Worm (Caenorhabditis elegans) whole organism, dauer: Measurements from ENCODE around the gene C16H3.3.
"Not testable (repeated sequence)": the region's sequence is repeated elsewhere in the genome, so short reads cannot be mapped to it uniquely, and the experiment has no call there.

Source experiments
- unc-62 ChIP-seq: sonication (generic microtip); optimal IDR thresholded peaks from 2 replicates; lab custom pipeline; 2017; ENCODE audit warnings: missing biosample characterization, missing genetic modification reagents, missing genetic modification characterization

The C16H3.3 gene

ce11 chrX:17625245-17625644, 15.4 kb upstream of the C16H3.3 start:
- no peak for TF ChIP-seq unc-62 (GFP tag; lab: Kevin White, UChicago)

- TF ChIP-seq unc-62 (GFP tag; lab: Kevin White, UChicago), result no peak
Observed at ce11 chrX:17614245-17614644, 4.4 kb upstream of the C16H3.3 start, which contains the start of gene ncs-7. ncs-7 (plus strand) TSS chrX:17614545.

ce11 chrX:17613024-17613423, 3.2 kb upstream of the C16H3.3 start:
- no peak for TF ChIP-seq unc-62 (GFP tag; lab: Kevin White, UChicago)

ce11 chrX:17611180-17611579, 1.3 kb upstream of the C16H3.3 start:
- no peak for TF ChIP-seq unc-62 (GFP tag; lab: Kevin White, UChicago)

ce11 chrX:17610406-17610981, 646 bp upstream of the C16H3.3 start:
- no peak for TF ChIP-seq unc-62 (GFP tag; lab: Kevin White, UChicago)

- no peak for TF ChIP-seq unc-62 (GFP tag; lab: Kevin White, UChicago)
Observed at ce11 chrX:17601345-17601744, 8.5 kb downstream of the C16H3.3 start.

- no peak for TF ChIP-seq unc-62 (GFP tag; lab: Kevin White, UChicago)
Observed at ce11 chrX:17600139-17600538, 9.7 kb downstream of the C16H3.3 start, which contains the start of gene lec-9. lec-9 (plus strand) TSS chrX:17600487.

ce11 chrX:17598712-17599111, 11.1 kb downstream of the C16H3.3 start:
- TF ChIP-seq unc-62 (GFP tag; lab: Kevin White, UChicago), result no peak

- TF ChIP-seq unc-62 (GFP tag; lab: Kevin White, UChicago), result no peak
Observed at ce11 chrX:17579779-17580178, 30.1 kb downstream of the C16H3.3 start, which contains the start of gene frpr-7. frpr-7 (minus strand) TSS chrX:17579879.

- not testable (repeated sequence) for TF ChIP-seq unc-62 (GFP tag; lab: Kevin White, UChicago)
Observed at ce11 chrX:17579011-17579410, 30.8 kb downstream of the C16H3.3 start, which contains the start of gene F39B3.3. F39B3.3 (minus strand) TSS chrX:17579111.

ce11 chrX:17567378-17567777, 42.5 kb downstream of the C16H3.3 start, which contains the start of gene F39B3.7:
F39B3.7 (minus strand) TSS chrX:17567478.
- TF ChIP-seq unc-62 (GFP tag; lab: Kevin White, UChicago), result no peak

ce11 chrX:17563411-17563810, 46.4 kb downstream of the C16H3.3 start, which contains the start of gene F31A3.5:
F31A3.5 (minus strand) TSS chrX:17563610.
- no peak for TF ChIP-seq unc-62 (GFP tag; lab: Kevin White, UChicago)

- TF ChIP-seq unc-62 (GFP tag; lab: Kevin White, UChicago), result no peak
Observed at ce11 chrX:17562195-17562594, 47.7 kb downstream of the C16H3.3 start.

ce11 chrX:17553772-17554171, 56.1 kb downstream of the C16H3.3 start:
- no peak for TF ChIP-seq unc-62 (GFP tag; lab: Kevin White, UChicago)
